Worm (Caenorhabditis elegans): ENCODE measurements around the gene rnr-2.
A peak's percentile ranks its signal among the peaks of the same experiment; 100 is the strongest.

rnr-2 gene

DNA sequence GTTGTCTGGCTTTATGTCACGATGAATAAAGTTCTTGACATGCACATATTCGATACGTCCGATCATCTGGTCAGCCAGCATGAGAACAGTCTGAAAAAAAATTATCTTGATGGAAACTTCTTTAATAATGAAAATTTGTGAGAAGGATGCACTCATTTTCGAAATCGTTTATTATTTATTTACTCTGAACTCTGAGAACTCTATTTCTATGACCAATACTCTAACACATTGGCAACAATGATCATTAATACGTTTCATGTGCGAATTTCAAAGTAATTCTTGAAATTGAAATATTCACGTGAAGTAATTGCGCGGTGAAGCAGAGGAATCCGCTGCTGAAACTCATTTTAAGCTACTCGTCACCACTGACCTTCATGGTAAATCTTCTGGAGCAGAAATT lies 9.1 kb downstream of the rnr-2 start:
- TF ChIP-seq nfya-1 (tag; optimal IDR thresholded peaks at IDR 0.05; ENCODE audit: borderline replicate concordance, insufficient read depth) (no peak), B0336.3 (GFP tag; IDR thresholded peaks at IDR 0.05) (no peak), madf-3 (GFP tag; IDR thresholded peaks at IDR 0.05) (no peak), sptf-2 (GFP tag; optimal IDR thresholded peaks at IDR 0.05) (no peak), K11D2.4 (GFP tag; IDR thresholded peaks at IDR 0.05) (no peak), somi-1 (GFP tag; optimal IDR thresholded peaks at IDR 0.05) (no peak), let-526 (GFP tag; IDR thresholded peaks at IDR 0.05) (no peak), dpl-1 (GFP tag; optimal IDR thresholded peaks at IDR 0.05) (no peak), bed-1 (GFP tag; IDR thresholded peaks at IDR 0.05) (no peak), egl-18 (GFP tag; IDR thresholded peaks at IDR 0.05) (no peak), hrde-1 (tag; optimal IDR thresholded peaks at IDR 0.05; ENCODE audit: borderline replicate concordance) (no peak), cebp-1 (GFP tag; IDR thresholded peaks at IDR 0.05) (no peak), cebp-1 (tag; optimal IDR thresholded peaks at IDR 0.05) (no peak), tbp1 (GFP tag; optimal IDR thresholded peaks at IDR 0.05) (no peak), tbx-9 (tag; optimal IDR thresholded peaks at IDR 0.05; ENCODE audit: borderline replicate concordance) (no peak), repo-1 (tag; optimal IDR thresholded peaks at IDR 0.05) (no peak), ceh-91 (GFP tag; IDR thresholded peaks at IDR 0.05) (no peak), Y95B8A.8 (GFP tag; IDR thresholded peaks at IDR 0.05) (no peak), B0019.2 (GFP tag; conservative IDR thresholded peaks at IDR 0.05) (no peak), nhr-27 (tag; optimal IDR thresholded peaks at IDR 0.05) (no peak), hmg-1.2 (GFP tag; IDR thresholded peaks at IDR 0.05) (no peak)

DNA sequence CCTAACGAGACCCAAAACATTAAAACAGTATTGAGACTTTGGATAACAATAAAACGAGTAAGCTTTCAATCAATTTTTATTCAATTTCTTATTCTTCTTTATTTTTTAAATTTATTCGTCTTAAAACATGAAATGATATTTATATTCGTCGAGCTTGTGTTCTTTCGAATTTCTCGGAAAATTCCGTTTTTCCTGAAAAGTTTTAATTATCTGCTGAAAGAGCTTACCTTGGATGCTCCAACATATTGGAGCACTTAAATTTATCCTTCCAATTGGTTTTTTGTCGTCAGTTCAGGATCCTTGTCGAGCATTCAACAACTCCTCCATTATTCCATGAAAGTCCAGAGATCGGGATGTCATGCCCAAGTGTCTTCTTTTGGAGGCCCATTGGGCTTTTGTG lies 11.3 kb downstream of the rnr-2 start:
- TF ChIP-seq him-1 (tag; optimal IDR thresholded peaks at IDR 0.05) = peak; percentile 31
- no peak for TF ChIP-seq Y56A3A.18 (GFP tag; IDR thresholded peaks at IDR 0.05)
- no peak for TF ChIP-seq mcd-1 (GFP tag; IDR thresholded peaks at IDR 0.05)
- TF ChIP-seq mel-28 (tag; optimal IDR thresholded peaks at IDR 0.05; ENCODE audit: borderline replicate concordance) = no peak
- TF ChIP-seq hlh-12 (tag; optimal IDR thresholded peaks at IDR 0.05) = no peak

DNA sequence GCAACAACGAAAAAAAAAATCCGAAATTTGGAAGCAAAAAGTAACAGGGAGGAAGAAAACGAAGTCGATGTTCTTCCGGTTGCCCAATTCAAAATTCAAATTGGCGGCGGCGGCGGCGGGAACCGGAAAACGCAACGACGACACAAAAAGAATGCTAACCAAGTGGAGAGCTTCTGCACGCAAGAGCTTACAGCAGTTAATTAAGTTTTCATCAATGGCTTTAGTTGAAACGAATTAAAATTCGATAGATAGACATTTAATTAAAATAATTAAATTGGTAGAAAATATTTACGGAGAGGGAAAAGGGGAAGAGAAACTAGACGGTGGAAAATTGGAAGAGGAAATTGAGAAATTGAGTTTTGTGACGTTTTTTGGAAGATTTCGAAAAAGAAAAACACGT lies 24.5 kb downstream of the rnr-2 start:
- TF ChIP-seq aptf-2 (GFP tag; conservative IDR thresholded peaks at IDR 0.05) (no peak), zfh-2 (GFP tag; conservative IDR thresholded peaks at IDR 0.05) (0 out of 2 replicates have a peak, but pooled peaks have one; percentile 25)

DNA sequence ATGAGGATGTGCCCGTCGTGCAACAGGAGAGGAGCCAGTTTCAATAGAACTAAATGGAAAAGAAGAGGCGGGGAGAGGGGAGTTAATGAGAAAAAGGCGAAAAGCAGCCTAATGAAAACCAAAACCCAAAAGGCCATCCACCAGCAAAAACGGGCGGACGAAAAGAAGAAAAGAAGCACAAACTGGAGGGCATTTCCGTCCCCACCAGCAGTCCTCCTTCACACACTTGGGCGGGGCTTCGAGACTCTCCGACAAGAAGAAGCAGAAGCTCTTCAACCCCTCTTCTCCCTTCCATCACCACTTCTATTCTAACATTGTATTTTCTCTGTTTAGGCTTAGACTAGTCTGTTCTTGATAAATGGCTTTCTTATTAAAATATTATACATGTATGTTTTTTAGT lies 26.6 kb downstream of the rnr-2 start:
- no peak for TF ChIP-seq F55B11.4 (tag; optimal IDR thresholded peaks at IDR 0.05; ENCODE audit: borderline replicate concordance, insufficient read depth)
- TF ChIP-seq repo-1 (tag; optimal IDR thresholded peaks at IDR 0.05) = no peak
- peak; percentile 52 for TF ChIP-seq zfh-2 (GFP tag; conservative IDR thresholded peaks at IDR 0.05)
- TF ChIP-seq mcd-1 (GFP tag; IDR thresholded peaks at IDR 0.05) = 0 out of 2 replicates have a peak, but pooled peaks have one; percentile 10
- no peak for TF ChIP-seq T07F8.4 (tag; optimal IDR thresholded peaks at IDR 0.05)
- TF ChIP-seq somi-1 (GFP tag; optimal IDR thresholded peaks at IDR 0.05) = no peak
- TF ChIP-seq mxl-1 (tag; optimal IDR thresholded peaks at IDR 0.05) = no peak
- TF ChIP-seq fkh-3 (tag; optimal IDR thresholded peaks at IDR 0.05) = no peak
- TF ChIP-seq nfyb-1 (GFP tag; IDR thresholded peaks at IDR 0.05) = no peak
- TF ChIP-seq egrh-3 (GFP tag; IDR thresholded peaks at IDR 0.05) = no peak
- no peak for TF ChIP-seq nhr-120 (GFP tag; IDR thresholded peaks at IDR 0.05)
- no peak for TF ChIP-seq dpl-1 (GFP tag; optimal IDR thresholded peaks at IDR 0.05)
- no peak for TF ChIP-seq egl-18 (GFP tag; IDR thresholded peaks at IDR 0.05)
- TF ChIP-seq ztf-22 (GFP tag; optimal IDR thresholded peaks at IDR 0.05) = no peak
